Worm (Caenorhabditis elegans) whole organism, L2 larva: ENCODE measurements around the gene ZC13.10.

Experiments
- C34F6.9 ChIP-seq: fragments of 150-350 bp; optimal IDR thresholded peaks from 2 replicates; lab custom pipeline; 2014; ENCODE audit warnings: missing biosample characterization, missing genetic modification characterization
- F13H6.1 ChIP-seq: sonication (generic microtip); optimal IDR thresholded peaks from 2 replicates; lab custom pipeline; 2016; ENCODE audit warnings: missing genetic modification characterization, missing compliant biosample characterization
- R02D3.7 ChIP-seq: fragments of 150-350 bp; optimal IDR thresholded peaks from 2 replicates; lab custom pipeline; 2014; ENCODE audit warnings: missing biosample characterization, missing genetic modification characterization
- Y55F3AM.14 ChIP-seq: fragments of 200-800 bp; sonication (Bioruptor generic); optimal IDR thresholded peaks from 2 replicates; lab custom pipeline; 2018; ENCODE audit warnings: mild to moderate bottlenecking, missing genetic modification characterization, missing compliant biosample characterization
- ZK546.5 ChIP-seq: sonication (generic microtip); optimal IDR thresholded peaks from 2 replicates; lab custom pipeline; 2017; ENCODE audit warnings: missing biosample characterization, missing genetic modification characterization
- alr-1 ChIP-seq: fragments of 150-350 bp; optimal IDR thresholded peaks from 2 replicates; lab custom pipeline; 2014; ENCODE audit warnings: missing biosample characterization, missing genetic modification characterization
- aly-2 ChIP-seq: fragments of 150-350 bp; optimal IDR thresholded peaks from 2 replicates; lab custom pipeline; 2014; ENCODE audit warnings: missing biosample characterization, missing genetic modification characterization
- ama-1 ChIP-seq: fragments of 150-350 bp; optimal IDR thresholded peaks from 2 replicates; lab custom pipeline; 2018; ENCODE audit warnings: inconsistent platforms
- blmp-1 ChIP-seq: sonication (generic microtip); optimal IDR thresholded peaks from 2 replicates; lab custom pipeline; 2017; ENCODE audit warnings: missing genetic modification characterization, mild to moderate bottlenecking, missing compliant biosample characterization, antibody characterized with exemption, moderate library complexity; ENCODE audit not compliant: insufficient read depth
- ceh-16 ChIP-seq: fragments of 150-350 bp; optimal IDR thresholded peaks from 2 replicates; lab custom pipeline; 2014; ENCODE audit warnings: missing biosample characterization, missing genetic modification characterization
- ceh-82 ChIP-seq: fragments of 150-350 bp; optimal IDR thresholded peaks from 2 replicates; lab custom pipeline; 2014; ENCODE audit warnings: missing biosample characterization, missing genetic modification characterization
- crh-2 ChIP-seq: sonication (generic microtip); optimal IDR thresholded peaks from 2 replicates; lab custom pipeline; 2017; ENCODE audit warnings: missing biosample characterization, missing genetic modification characterization
- dmd-4 ChIP-seq: sonication (generic microtip); optimal IDR thresholded peaks from 2 replicates; lab custom pipeline; 2017; ENCODE audit warnings: missing biosample characterization, missing genetic modification characterization
- elt-1 ChIP-seq: fragments of 150-350 bp; optimal IDR thresholded peaks from 2 replicates; lab custom pipeline; 2014; ENCODE audit warnings: missing biosample characterization, missing genetic modification characterization
- fos-1 ChIP-seq: fragments of 150-350 bp; optimal IDR thresholded peaks from 2 replicates; lab custom pipeline; 2014; ENCODE audit warnings: missing biosample characterization, missing genetic modification characterization
- gmeb-1 ChIP-seq: fragments of 150-350 bp; optimal IDR thresholded peaks from 2 replicates; lab custom pipeline; 2014; ENCODE audit warnings: missing biosample characterization, missing genetic modification characterization
- lin-11 ChIP-seq: fragments of 150-350 bp; sonication (generic microtip); optimal IDR thresholded peaks from 2 replicates; lab custom pipeline; 2014; ENCODE audit warnings: missing biosample characterization, missing genetic modification characterization, inconsistent platforms, mixed read lengths
- lin-13 ChIP-seq: fragments of 150-350 bp; optimal IDR thresholded peaks from 2 replicates; lab custom pipeline; 2014; ENCODE audit warnings: missing biosample characterization, missing genetic modification reagents, missing genetic modification characterization
- lin-39 ChIP-seq: fragments of 150-350 bp; optimal IDR thresholded peaks from 2 replicates; lab custom pipeline; 2014; ENCODE audit warnings: missing biosample characterization, missing genetic modification reagents, missing genetic modification characterization
- lsy-2 ChIP-seq, 2 experiments: fragments of 150-350 bp in 1 of 2; sonication (generic microtip) in 1 of 2; optimal IDR thresholded peaks; 2 replicates each; lab custom pipeline; 2014 to 2017; ENCODE audit warnings: missing biosample characterization in 2 of 2, missing genetic modification characterization in 2 of 2
- mab-5 ChIP-seq: fragments of 150-350 bp; optimal IDR thresholded peaks from 2 replicates; lab custom pipeline; 2014; ENCODE audit warnings: missing biosample characterization, missing genetic modification characterization
- mbf-1 ChIP-seq: sonication (generic microtip); optimal IDR thresholded peaks from 2 replicates; lab custom pipeline; 2017; ENCODE audit warnings: missing biosample characterization, missing genetic modification characterization
- nhr-11 ChIP-seq: fragments of 150-350 bp; optimal IDR thresholded peaks from 2 replicates; lab custom pipeline; 2014; ENCODE audit warnings: missing biosample characterization, missing genetic modification characterization
- nhr-12 ChIP-seq: fragments of 150-350 bp; optimal IDR thresholded peaks from 2 replicates; lab custom pipeline; 2014; ENCODE audit warnings: missing biosample characterization, missing genetic modification characterization
- nhr-129 ChIP-seq: fragments of 150-350 bp; optimal IDR thresholded peaks from 2 replicates; lab custom pipeline; 2014; ENCODE audit warnings: missing biosample characterization, missing genetic modification characterization
- nhr-21 ChIP-seq: fragments of 150-350 bp; optimal IDR thresholded peaks from 2 replicates; lab custom pipeline; 2014; ENCODE audit warnings: missing biosample characterization, missing genetic modification characterization
- nhr-23 ChIP-seq: fragments of 150-350 bp; optimal IDR thresholded peaks from 2 replicates; lab custom pipeline; 2014; ENCODE audit warnings: missing biosample characterization, missing genetic modification reagents, missing genetic modification characterization
- nhr-237 ChIP-seq: fragments of 150-350 bp; optimal IDR thresholded peaks from 2 replicates; lab custom pipeline; 2014; ENCODE audit warnings: missing biosample characterization, missing genetic modification characterization
- nhr-25 ChIP-seq: fragments of 150-350 bp; sonication (generic microtip); optimal IDR thresholded peaks from 3 replicates; lab custom pipeline; 2014; ENCODE audit warnings: missing biosample characterization, missing genetic modification characterization
- nhr-77 ChIP-seq: fragments of 150-350 bp; optimal IDR thresholded peaks from 2 replicates; lab custom pipeline; 2014; ENCODE audit warnings: missing biosample characterization, missing genetic modification characterization
- skn-1 ChIP-seq: sonication (generic microtip); optimal IDR thresholded peaks from 2 replicates; lab custom pipeline; 2017; ENCODE audit warnings: missing biosample characterization, missing genetic modification characterization
- sma-3 ChIP-seq: sonication (generic microtip); optimal IDR thresholded peaks from 2 replicates; lab custom pipeline; 2016; ENCODE audit warnings: missing genetic modification reagents, missing genetic modification characterization, missing compliant biosample characterization
- sma-9 ChIP-seq, 2 experiments: fragments of 150-350 bp in 1 of 2; sonication (generic microtip) in 1 of 2; optimal IDR thresholded peaks; 2 replicates each; lab custom pipeline; 2014 to 2016; ENCODE audit warnings: missing genetic modification characterization in 2 of 2, mild to moderate bottlenecking in 1 of 2, missing biosample characterization in 1 of 2, missing compliant biosample characterization in 1 of 2, missing genetic modification reagents in 1 of 2, moderate library complexity in 1 of 2
- snpc-4 ChIP-seq: fragments of 150-350 bp; optimal IDR thresholded peaks from 2 replicates; lab custom pipeline; 2014; ENCODE audit warnings: missing biosample characterization, missing genetic modification characterization
- unc-39 ChIP-seq: fragments of 150-350 bp; optimal IDR thresholded peaks from 2 replicates; lab custom pipeline; 2014; ENCODE audit warnings: missing biosample characterization, missing genetic modification characterization
- unc-55 ChIP-seq: fragments of 150-350 bp; sonication (generic microtip); optimal IDR thresholded peaks from 3 replicates; lab custom pipeline; 2014; ENCODE audit warnings: missing biosample characterization, missing genetic modification reagents, missing genetic modification characterization
- unc-62 ChIP-seq: fragments of 150-350 bp; optimal IDR thresholded peaks from 2 replicates; lab custom pipeline; 2014; ENCODE audit warnings: missing biosample characterization, missing genetic modification reagents, missing genetic modification characterization
- ztf-1 ChIP-seq: fragments of 200-800 bp; sonication (Bioruptor generic); conservative IDR thresholded peaks from 2 replicates; pipeline ENCODE4 v1.3.6; 2022; ENCODE audit warnings: missing genetic modification characterization, missing compliant biosample characterization
- ztf-4 ChIP-seq: fragments of 150-350 bp; optimal IDR thresholded peaks from 2 replicates; lab custom pipeline; 2014; ENCODE audit warnings: missing biosample characterization, missing genetic modification characterization

Gene ZC13.10

DNA sequence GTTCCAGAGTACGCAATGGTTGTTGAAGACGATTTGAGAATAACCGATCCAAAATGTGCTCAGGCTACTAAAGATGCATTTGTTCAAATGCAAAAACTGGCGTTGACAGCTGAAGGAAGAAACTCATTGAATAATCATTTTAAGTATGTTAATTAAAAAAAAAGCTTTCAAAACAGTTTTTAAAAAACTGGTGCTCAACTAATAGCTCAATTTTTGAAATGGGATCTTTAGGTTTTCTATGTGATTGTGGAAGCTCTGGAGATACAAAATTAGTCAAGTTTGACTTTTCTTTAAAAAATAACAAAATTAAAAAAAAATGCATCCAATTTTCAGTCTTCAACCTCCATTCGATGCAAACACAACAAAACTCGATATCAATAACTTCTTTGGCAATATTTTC is 28.8 kb downstream of the ZC13.10 start:
- TF ChIP-seq elt-1 (no peak), mbf-1 (tag; lab: Kevin White, UChicago) (no peak), lsy-2 (tag; optimal IDR thresholded peaks at IDR 0.05; lab: Kevin White, UChicago) (no peak), nhr-23 (no peak), unc-39 (no peak), R02D3.7 (no peak), dmd-4 (tag; lab: Kevin White, UChicago) (no peak), aly-2 (tag; lab: Kevin White, UChicago) (no peak), nhr-11 (tag; lab: Kevin White, UChicago) (no peak), ZK546.5 (tag; lab: Kevin White, UChicago) (no peak), nhr-21 (no peak), ceh-16 (tag; lab: Kevin White, UChicago) (no peak), F13H6.1 (no peak), lin-13 (no peak), lin-11 (tag; lab: Kevin White, UChicago) (no peak), nhr-25 (tag; lab: Kevin White, UChicago) (no peak), ztf-1 (no peak)

DNA sequence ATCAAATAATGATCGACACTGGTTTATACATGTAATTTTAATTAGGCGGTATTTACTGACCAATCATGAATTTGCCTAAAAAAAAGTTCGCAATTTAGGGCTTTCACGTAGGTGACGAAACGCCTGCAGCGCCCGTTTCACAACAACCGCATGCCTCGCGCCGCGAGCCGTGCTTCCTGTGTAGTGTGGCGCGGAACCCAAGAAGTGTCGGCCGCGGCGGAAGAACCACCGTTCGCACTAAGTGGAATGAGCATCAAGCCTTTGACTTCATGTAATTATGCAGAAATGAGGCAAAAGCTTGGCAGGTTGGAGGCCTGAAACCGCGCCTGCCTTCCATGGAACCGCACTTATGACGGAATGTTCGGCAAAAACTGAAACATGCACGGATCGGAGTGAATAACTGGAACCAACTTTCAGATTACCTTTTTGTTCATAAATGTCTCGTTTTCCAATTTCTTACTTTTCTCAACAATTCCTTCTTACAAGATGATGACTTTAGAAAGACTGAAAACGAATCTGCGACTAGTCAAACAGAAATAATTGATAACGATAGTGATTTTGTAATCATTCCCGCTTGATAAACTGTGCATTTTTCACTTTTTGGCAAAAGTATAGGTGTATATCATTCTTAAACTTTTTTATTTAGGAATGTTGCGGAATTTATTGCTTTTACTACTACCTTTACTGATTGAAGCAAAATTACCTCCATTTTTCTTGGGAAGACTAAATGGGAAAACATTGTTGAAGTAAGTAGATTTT is 30.3 kb downstream of the ZC13.10 start, which contains the start of gene F56F10.1:
Gene F56F10.1, plus strand, starts transcription at position 647 of the 759 bp plus-strand sequence.
- TF ChIP-seq ztf-1 (no peak), nhr-77 (tag; lab: Kevin White, UChicago) (no peak), skn-1 (tag; lab: Kevin White, UChicago) (peak; percentile 31), crh-2 (no peak), nhr-237 (tag; lab: Kevin White, UChicago) (no peak), elt-1 (no peak), snpc-4 (tag; lab: Kevin White, UChicago) (peak; percentile 78), fos-1 (peak; percentile 74), lin-13 (no peak), unc-62 (GFP tag; lab: Kevin White, UChicago) (no peak), nhr-25 (tag; lab: Kevin White, UChicago) (no peak), ztf-4 (tag; lab: Kevin White, UChicago) (no peak), ceh-82 (tag; lab: Kevin White, UChicago) (no peak), Y55F3AM.14 (GFP tag; lab: Kevin White, UChicago) (no peak), lin-39 (tag; lab: Kevin White, UChicago) (no peak), C34F6.9 (no peak), ama-1 (lab: Kevin White, UChicago) (no peak), gmeb-1 (tag; lab: Kevin White, UChicago) (no peak), nhr-129 (tag; lab: Kevin White, UChicago) (no peak), mab-5 (tag; lab: Kevin White, UChicago) (no peak)

- TF ChIP-seq nhr-25 (tag; lab: Kevin White, UChicago) (peak; percentile 76), sma-9 (GFP tag; optimal IDR thresholded peaks at IDR 0.05; lab: Kevin White, UChicago) (peak; percentile 13), sma-9 (tag; optimal IDR thresholded peaks at IDR 0.05; lab: Kevin White, UChicago) (no peak), C34F6.9 (peak; percentile 27), Y55F3AM.14 (GFP tag; lab: Kevin White, UChicago) (no peak), blmp-1 (tag; lab: Kevin White, UChicago) (peak; percentile 28), unc-55 (GFP tag; lab: Kevin White, UChicago) (peak; percentile 40), lin-11 (tag; lab: Kevin White, UChicago) (no peak), F13H6.1 (peak; percentile 46), ama-1 (lab: Kevin White, UChicago) (no peak), alr-1 (no peak), unc-62 (GFP tag; lab: Kevin White, UChicago) (no peak), unc-39 (no peak), fos-1 (peak; percentile 83), gmeb-1 (tag; lab: Kevin White, UChicago) (no peak), nhr-11 (tag; lab: Kevin White, UChicago) (no peak), sma-3 (GFP tag; lab: Kevin White, UChicago) (peak; percentile 38), ceh-16 (tag; lab: Kevin White, UChicago) (no peak), nhr-12 (tag; lab: Kevin White, UChicago) (no peak), lsy-2 (tag; optimal IDR thresholded peaks at IDR 0.05; lab: Kevin White, UChicago) (no peak), crh-2 (peak; percentile 6), elt-1 (no peak)
Observed at ce11 chrX:871020-871419, 31.4 kb downstream of the ZC13.10 start, which contains the start of gene lgl-1. lgl-1 (minus strand) TSS chrX:871089.
